Fruit fly (Drosophila melanogaster): ENCODE measurements around the gene CG1737.
A peak's percentile ranks its signal among the peaks of the same experiment; 100 is the strongest.

The CG1737 gene

DNA sequence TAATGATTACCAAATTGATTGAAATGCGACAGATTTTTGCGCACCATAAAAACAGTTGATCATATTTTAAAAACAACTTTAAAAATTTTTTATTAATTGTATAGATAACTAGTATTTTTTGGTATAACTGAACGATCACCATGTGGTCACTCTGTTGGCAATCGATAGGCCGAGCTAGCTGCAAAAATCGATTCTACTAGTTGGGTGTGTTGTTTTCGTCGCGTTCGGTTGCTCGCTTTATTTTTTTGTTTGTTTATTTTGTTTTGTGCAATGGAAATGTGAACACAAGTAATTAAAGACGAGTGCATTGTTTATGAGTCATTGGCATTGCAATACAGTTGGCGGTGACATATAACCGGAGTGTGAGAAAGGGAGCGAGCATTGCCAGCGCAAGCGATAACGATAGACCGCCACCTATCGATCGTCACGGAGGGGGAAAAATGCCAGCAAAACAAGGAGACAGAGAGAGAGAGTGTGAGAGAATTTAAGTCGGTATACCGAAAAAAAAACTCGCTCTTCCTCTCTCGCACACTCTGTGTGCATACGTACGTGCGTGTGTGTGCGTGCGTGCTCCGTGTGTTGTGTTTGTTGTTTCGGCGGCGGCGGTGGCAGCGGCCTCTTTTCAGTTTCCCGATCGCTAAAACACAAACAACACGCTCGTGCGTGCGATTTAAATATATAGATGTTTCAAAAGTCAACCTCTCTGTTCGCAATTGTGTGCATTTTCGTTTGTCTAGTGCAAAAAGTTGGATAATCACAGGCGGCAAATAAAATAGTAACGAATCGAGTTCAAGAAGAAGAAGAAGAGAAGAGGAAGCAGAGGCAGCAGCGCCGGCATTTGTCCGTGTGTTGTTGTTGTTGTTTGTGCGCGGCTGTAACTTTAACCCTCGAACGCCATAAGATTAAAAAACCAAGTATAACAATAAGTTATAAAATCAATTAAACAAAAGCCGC, 39.4 kb downstream of the CG1737 start (continued):
- peak; percentile 90 for TF ChIP-seq cg (GFP tag; optimal IDR thresholded peaks at IDR 0.05)
- TF ChIP-seq bigmax (GFP tag; optimal IDR thresholded peaks at IDR 0.05): no peak
- peak; percentile 78; the same call in 2 of the 3 replicates for TF ChIP-seq CG34224 (GFP tag; IDR thresholded peaks at IDR 0.05; ENCODE audit: partially characterized antibody)
- TF ChIP-seq gcm2 (GFP tag; optimal IDR thresholded peaks at IDR 0.05): no peak
- TF ChIP-seq ems (GFP tag; optimal IDR thresholded peaks at IDR 0.05): no peak
- no peak for TF ChIP-seq CG17568 (GFP tag; optimal IDR thresholded peaks at IDR 0.05)
- TF ChIP-seq gsb-n (tag; optimal IDR thresholded peaks at IDR 0.05): no peak
- peak; percentile 75 for TF ChIP-seq Meics (GFP tag; optimal IDR thresholded peaks at IDR 0.05)
- no peak for TF ChIP-seq CG6854 (GFP tag; optimal IDR thresholded peaks at IDR 0.05)
- TF ChIP-seq CG3838 (GFP tag; optimal IDR thresholded peaks at IDR 0.05): no peak
- TF ChIP-seq CG30431 (GFP tag; optimal IDR thresholded peaks at IDR 0.05): no peak
- TF ChIP-seq tio (GFP tag; optimal IDR thresholded peaks at IDR 0.05): no peak
- TF ChIP-seq CG6689 (GFP tag; IDR thresholded peaks at IDR 0.05): no peak
- TF ChIP-seq CG6765 (GFP tag; optimal IDR thresholded peaks at IDR 0.05): no peak
- TF ChIP-seq Bteb2 (GFP tag; optimal IDR thresholded peaks at IDR 0.05): no peak
- no peak for TF ChIP-seq ewg (GFP tag; optimal IDR thresholded peaks at IDR 0.05)
- no peak for TF ChIP-seq Awh (GFP tag; IDR thresholded peaks at IDR 0.05)
- peak; percentile 69 for TF ChIP-seq Doc3 (GFP tag; IDR thresholded peaks at IDR 0.05; ENCODE audit: partially characterized antibody)
- TF ChIP-seq Aef1 (GFP tag; IDR thresholded peaks at IDR 0.05): no peak
- TF ChIP-seq Sox102F (GFP tag; optimal IDR thresholded peaks at IDR 0.05): no peak
- TF ChIP-seq luna (GFP tag; optimal IDR thresholded peaks at IDR 0.05): no peak
- TF ChIP-seq CG10959 (GFP tag; IDR thresholded peaks at IDR 0.05): no peak
- TF ChIP-seq CG34376 (GFP tag; optimal IDR thresholded peaks at IDR 0.05): no peak
- TF ChIP-seq H2.0 (GFP tag; IDR thresholded peaks at IDR 0.05): no peak
- TF ChIP-seq CG13775 (GFP tag; optimal IDR thresholded peaks at IDR 0.05): no peak
- TF ChIP-seq onecut (GFP tag; IDR thresholded peaks at IDR 0.05): no peak
- peak; percentile 20 for TF ChIP-seq CrebB (tag; optimal IDR thresholded peaks at IDR 0.05)
- no peak for TF ChIP-seq CG18619 (GFP tag; optimal IDR thresholded peaks at IDR 0.05)
- peak; percentile 65; the same call in 1 of the 3 replicates for TF ChIP-seq mld (GFP tag; IDR thresholded peaks at IDR 0.05; ENCODE audit: partially characterized antibody)
- TF ChIP-seq CG9727 (GFP tag; optimal IDR thresholded peaks at IDR 0.05): no peak
- peak; percentile 3 for TF ChIP-seq HHEX (GFP tag; optimal IDR thresholded peaks at IDR 0.05)
- no peak for TF ChIP-seq CG43689 (GFP tag; IDR thresholded peaks at IDR 0.05)
- TF ChIP-seq CG18764 (GFP tag; optimal IDR thresholded peaks at IDR 0.05): no peak
- TF ChIP-seq Mrtf (GFP tag; IDR thresholded peaks at IDR 0.05): no peak
- no peak for TF ChIP-seq ro (GFP tag; IDR thresholded peaks at IDR 0.05)
- no peak for TF ChIP-seq sc (optimal IDR thresholded peaks at IDR 0.05)
- no peak for TF ChIP-seq sc (GFP tag; optimal IDR thresholded peaks at IDR 0.05)
- TF ChIP-seq schlank (tag; optimal IDR thresholded peaks at IDR 0.05): no peak
- TF ChIP-seq CG4854 (GFP tag; optimal IDR thresholded peaks at IDR 0.05): no peak
- peak; percentile 44 for TF ChIP-seq Deaf1 (tag; optimal IDR thresholded peaks at IDR 0.05)
- TF ChIP-seq CG2202 (tag; optimal IDR thresholded peaks at IDR 0.05): no peak
- TF ChIP-seq jumu (GFP tag; optimal IDR thresholded peaks at IDR 0.05): no peak
- no peak for TF ChIP-seq CG11560 (tag; IDR thresholded peaks at IDR 0.05)
- TF ChIP-seq CG7745 (tag; optimal IDR thresholded peaks at IDR 0.05): no peak
- TF ChIP-seq tx (GFP tag; optimal IDR thresholded peaks at IDR 0.05): no peak
- peak; percentile 14 for TF ChIP-seq CG18599 (GFP tag; optimal IDR thresholded peaks at IDR 0.05)
- peak; percentile 84 for TF ChIP-seq CG32767 (GFP tag; IDR thresholded peaks at IDR 0.05)
- no peak for TF ChIP-seq H15 (GFP tag; IDR thresholded peaks at IDR 0.05)
- TF ChIP-seq klu (GFP tag; IDR thresholded peaks at IDR 0.05): no peak
- TF ChIP-seq Lim3 (GFP tag; IDR thresholded peaks at IDR 0.05): no peak
